Worm (Caenorhabditis elegans) whole organism, L4 larva: Measurements from ENCODE around the gene F11G11.13.

Experiments used
- ceh-28 ChIP-seq: fragments of 150-350 bp; optimal IDR thresholded peaks from 2 replicates; lab custom pipeline; 2014; ENCODE audit warnings: missing biosample characterization, missing genetic modification reagents, missing genetic modification characterization
- fkh-10 ChIP-seq: fragments of 150-350 bp; optimal IDR thresholded peaks from 2 replicates; lab custom pipeline; 2014; ENCODE audit warnings: missing biosample characterization, missing genetic modification reagents, missing genetic modification characterization
- lir-3 ChIP-seq: sonication (generic microtip); optimal IDR thresholded peaks from 2 replicates; lab custom pipeline; 2016; ENCODE audit warnings: mild to moderate bottlenecking, missing genetic modification characterization, missing compliant biosample characterization
- nhr-237 ChIP-seq: sonication (generic microtip); optimal IDR thresholded peaks from 2 replicates; lab custom pipeline; 2017; ENCODE audit warnings: missing biosample characterization, missing genetic modification characterization
- nhr-25 ChIP-seq: sonication (generic microtip); optimal IDR thresholded peaks from 2 replicates; lab custom pipeline; 2017; ENCODE audit warnings: missing genetic modification characterization, mild to moderate bottlenecking, missing compliant biosample characterization, antibody characterized with exemption, moderate library complexity, borderline replicate concordance; ENCODE audit not compliant: insufficient read depth
- nhr-41 ChIP-seq: fragments of 200-800 bp; sonication (Bioruptor generic); IDR thresholded peaks from 2 replicates; pipeline ENCODE4 v1.3.6; 2022; ENCODE audit warnings: missing genetic modification reagents, missing genetic modification characterization, missing compliant biosample characterization
- set-16 ChIP-seq: fragments of 200-800 bp; sonication (Bioruptor generic); IDR thresholded peaks from 2 replicates; pipeline ENCODE4 v1.3.6; 2022; ENCODE audit warnings: missing genetic modification reagents, missing genetic modification characterization, missing compliant biosample characterization
- unc-39 ChIP-seq: sonication (generic microtip); optimal IDR thresholded peaks from 2 replicates; lab custom pipeline; 2017; ENCODE audit warnings: missing biosample characterization, missing genetic modification characterization
- zag-1 ChIP-seq: fragments of 150-350 bp; optimal IDR thresholded peaks from 2 replicates; lab custom pipeline; 2014; ENCODE audit warnings: missing biosample characterization, missing genetic modification characterization
- ztf-7 ChIP-seq: fragments of 150-350 bp; optimal IDR thresholded peaks from 2 replicates; lab custom pipeline; 2014; ENCODE audit warnings: missing biosample characterization, missing genetic modification characterization

DNA sequence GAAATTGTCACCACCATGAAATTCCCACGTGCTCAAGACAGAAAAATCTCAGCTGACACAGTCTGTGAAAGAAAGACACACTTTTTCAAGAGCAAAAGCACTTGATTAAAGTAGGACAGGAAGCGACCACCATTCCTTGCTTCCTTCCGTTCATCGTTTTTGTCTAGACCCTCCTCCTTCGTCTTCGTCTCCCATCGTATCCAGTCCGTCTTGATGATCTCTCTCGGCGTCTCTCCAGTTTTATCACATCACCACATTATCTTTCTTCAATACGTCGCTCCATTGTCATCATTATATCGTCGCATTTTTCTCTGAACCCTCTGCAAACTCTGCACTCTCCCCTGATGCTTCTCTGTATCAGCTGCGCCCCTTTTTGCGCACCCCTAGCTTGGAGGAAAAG is 32.2 kb upstream of the F11G11.13 start:
- TF ChIP-seq zag-1 (tag; lab: Kevin White, UChicago) (no peak), fkh-10 (GFP tag; lab: Kevin White, UChicago) (no peak), set-16 (GFP tag; lab: Robert Waterston, UW) (no peak), ztf-7 (tag; lab: Kevin White, UChicago) (no peak), unc-39 (tag; lab: Kevin White, UChicago) (no peak), nhr-25 (tag; lab: Kevin White, UChicago) (no peak), nhr-41 (no peak), nhr-237 (tag; lab: Kevin White, UChicago) (no peak), lir-3 (tag; lab: Kevin White, UChicago) (no peak), ceh-28 (no peak)
